Fruit fly (Drosophila melanogaster): ENCODE data around the gene kto.

The kto gene

dm6 chr3L:19872465-19872883 is 36.1 kb downstream of the kto start (continued):
- no peak for TF ChIP-seq sc (optimal IDR thresholded peaks at IDR 0.05)
- no peak for TF ChIP-seq sc (GFP tag; optimal IDR thresholded peaks at IDR 0.05)
- peak in 1 of 2 experiments; percentile 21 for TF ChIP-seq Pdp1 (GFP tag; optimal IDR thresholded peaks at IDR 0.05)
- TF ChIP-seq eve (GFP tag; optimal IDR thresholded peaks at IDR 0.05), result no peak
- TF ChIP-seq CG7987 (GFP tag; optimal IDR thresholded peaks at IDR 0.05), result peak; percentile 52
- TF ChIP-seq CG13424 (tag; optimal IDR thresholded peaks at IDR 0.05), result no peak
- peak; percentile 27 for TF ChIP-seq psq (GFP tag; optimal IDR thresholded peaks at IDR 0.05)
- peak; percentile 58 for TF ChIP-seq GATAe (GFP tag; conservative IDR thresholded peaks at IDR 0.05)
- TF ChIP-seq Med (GFP tag), result peak; percentile 72
- TF ChIP-seq seq (GFP tag; IDR thresholded peaks at IDR 0.05), result 0 out of 2 replicates have a peak, but pooled peaks have one; percentile 22
- TF ChIP-seq eyg (GFP tag; optimal IDR thresholded peaks at IDR 0.05), result peak; percentile 1
- no peak for TF ChIP-seq gsb (GFP tag; IDR thresholded peaks at IDR 0.05)
- no peak for TF ChIP-seq Rx (GFP tag; IDR thresholded peaks at IDR 0.05)
- no peak for TF ChIP-seq chn (GFP tag; optimal IDR thresholded peaks at IDR 0.05)
- no peak for TF ChIP-seq hkb (optimal IDR thresholded peaks at IDR 0.05)
- TF ChIP-seq hkb (GFP tag; IDR thresholded peaks at IDR 0.05), result no peak
- no peak for TF ChIP-seq CG2116 (GFP tag; optimal IDR thresholded peaks at IDR 0.05)
- no peak for TF ChIP-seq CG1529 (GFP tag; optimal IDR thresholded peaks at IDR 0.05)
- 0 out of 2 replicates have a peak, but pooled peaks have one; percentile 23 for TF ChIP-seq tna (GFP tag; IDR thresholded peaks at IDR 0.05; ENCODE audit: partially characterized antibody)
- no peak for TF ChIP-seq Deaf1 (tag; optimal IDR thresholded peaks at IDR 0.05)
- no peak for TF ChIP-seq danr (GFP tag; IDR thresholded peaks at IDR 0.05)
- peak; percentile 31; the same call in 1 of the 2 replicates for TF ChIP-seq CG4360 (GFP tag; IDR thresholded peaks at IDR 0.05)
- TF ChIP-seq unpg (GFP tag; optimal IDR thresholded peaks at IDR 0.05), result no peak
- TF ChIP-seq hb (GFP tag; IDR thresholded peaks at IDR 0.05; ENCODE audit: partially characterized antibody), result 0 out of 3 replicates have a peak, but pooled peaks have one; percentile 37
- TF ChIP-seq Rfx (GFP tag; IDR thresholded peaks at IDR 0.05), result 0 out of 2 replicates have a peak, but pooled peaks have one; percentile 11
- TF ChIP-seq HHEX (GFP tag; optimal IDR thresholded peaks at IDR 0.05), result no peak
- TF ChIP-seq Atf6 (GFP tag; IDR thresholded peaks at IDR 0.05), result peak; percentile 44; the same call in 1 of the 2 replicates
- no peak for TF ChIP-seq CG5953 (GFP tag; IDR thresholded peaks at IDR 0.05)
- TF ChIP-seq vnd (GFP tag; IDR thresholded peaks at IDR 0.05; ENCODE audit: partially characterized antibody), result peak; percentile 47; the same call in 2 of the 3 replicates
- TF ChIP-seq Optix (GFP tag; IDR thresholded peaks at IDR 0.05), result peak; percentile 34; the same call in 1 of the 3 replicates
- TF ChIP-seq ci (GFP tag; IDR thresholded peaks at IDR 0.05), result 0 out of 3 replicates have a peak, but pooled peaks have one; percentile 35

DNA sequence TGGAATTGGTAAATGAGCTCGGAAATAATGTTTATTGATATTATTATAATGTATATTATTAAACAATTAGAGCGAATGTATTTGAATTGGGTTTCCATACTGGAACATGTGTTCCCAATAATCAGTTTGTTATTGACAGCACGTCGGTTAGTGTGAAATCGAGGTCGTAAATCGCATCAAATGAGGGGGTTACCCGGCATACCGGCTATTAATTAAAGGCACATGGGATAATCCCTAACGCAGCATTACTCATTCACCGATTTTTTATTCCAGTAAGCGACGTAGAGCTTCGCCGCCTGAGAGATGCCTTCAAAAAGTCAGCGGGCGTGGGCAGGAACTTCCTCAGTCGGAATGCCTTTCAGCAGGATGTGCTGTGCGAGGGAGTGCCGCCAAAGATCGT is 37.1 kb downstream of the kto start:
- TF ChIP-seq Ets65A (GFP tag) (peak; percentile 42), en (GFP tag; optimal IDR thresholded peaks at IDR 0.05) (no peak)

All from whole organism, embryonic.